Worm (Caenorhabditis elegans) whole organism, young adult: ENCODE measurements around the gene F48A11.4.
A peak's percentile ranks its signal among the peaks of the same experiment; 100 is the strongest.
"Not testable (repeated sequence)": the region's sequence is repeated elsewhere in the genome, so short reads cannot be mapped to it uniquely, and the experiment has no call there.

Experiments
- B0336.3 ChIP-seq: fragments of 200-800 bp; sonication (Bioruptor generic); IDR thresholded peaks from 2 replicates; pipeline ENCODE4 v1.3.6; 2022; ENCODE audit warnings: missing genetic modification characterization, missing compliant biosample characterization
- C06A6.2 ChIP-seq: fragments of 200-800 bp; sonication (Bioruptor generic); conservative IDR thresholded peaks from 2 replicates; pipeline ENCODE4 v1.3.6; 2022; ENCODE audit warnings: missing genetic modification characterization, missing compliant biosample characterization
- C17E4.6 ChIP-seq: fragments of 200-800 bp; sonication (Bioruptor generic); IDR thresholded peaks from 2 replicates; pipeline ENCODE4 v1.3.6; 2022; ENCODE audit warnings: missing genetic modification reagents, missing genetic modification characterization, missing compliant biosample characterization
- D2030.7 ChIP-seq: fragments of 200-800 bp; sonication (Bioruptor generic); IDR thresholded peaks from 2 replicates; pipeline ENCODE4 v1.3.6; 2022; ENCODE audit warnings: missing genetic modification reagents, missing genetic modification characterization, missing compliant biosample characterization
- F57A8.1 ChIP-seq: fragments of 200-800 bp; sonication (Bioruptor generic); optimal IDR thresholded peaks from 2 replicates; lab custom pipeline; 2018; ENCODE audit warnings: mild to moderate bottlenecking, missing genetic modification characterization, moderate library complexity, missing compliant biosample characterization
- Y53G8AR.9 ChIP-seq: fragments of 200-800 bp; sonication (Bioruptor generic); conservative IDR thresholded peaks from 2 replicates; pipeline ENCODE4 v1.3.6; 2022; ENCODE audit warnings: missing genetic modification reagents, missing genetic modification characterization, missing compliant biosample characterization
- Y56A3A.18 ChIP-seq: fragments of 200-800 bp; sonication (Bioruptor generic); IDR thresholded peaks from 2 replicates; pipeline ENCODE4 v1.3.6; 2022; ENCODE audit warnings: missing genetic modification reagents, missing genetic modification characterization, missing compliant biosample characterization
- akir-1 ChIP-seq: fragments of 200-800 bp; sonication (Bioruptor generic); optimal IDR thresholded peaks from 2 replicates; lab custom pipeline; 2018; ENCODE audit warnings: mild to moderate bottlenecking, missing genetic modification characterization, moderate library complexity, missing compliant biosample characterization
- aptf-3 ChIP-seq: fragments of 200-800 bp; sonication (Bioruptor generic); IDR thresholded peaks from 2 replicates; pipeline ENCODE4 v1.3.6; 2022; ENCODE audit warnings: missing genetic modification characterization, missing compliant biosample characterization
- atf-7 ChIP-seq: sonication (generic microtip); optimal IDR thresholded peaks from 2 replicates; lab custom pipeline; 2017; ENCODE audit warnings: mild to moderate bottlenecking, missing genetic modification characterization, missing compliant biosample characterization
- athp-1 ChIP-seq: sonication (generic microtip); optimal IDR thresholded peaks from 2 replicates; lab custom pipeline; 2017; ENCODE audit warnings: mild to moderate bottlenecking, missing genetic modification characterization, missing compliant biosample characterization
- bed-1 ChIP-seq: fragments of 200-800 bp; sonication (Bioruptor generic); IDR thresholded peaks from 2 replicates; pipeline ENCODE4 v1.3.6; 2022; ENCODE audit warnings: missing genetic modification reagents, missing genetic modification characterization, missing compliant biosample characterization
- ccch-3 ChIP-seq: fragments of 200-800 bp; sonication (Bioruptor generic); optimal IDR thresholded peaks from 2 replicates; lab custom pipeline; 2018; ENCODE audit warnings: mild to moderate bottlenecking, missing genetic modification characterization, missing compliant biosample characterization
- cebp-1 ChIP-seq, 2 experiments: fragments of 200-800 bp in 1 of 2; sonication (Bioruptor generic) in 1 of 2; sonication (generic microtip) in 1 of 2; IDR thresholded peaks in 1 of 2; optimal IDR thresholded peaks in 1 of 2; 2 replicates each; pipeline versions ENCODE4 v1.3.6 to Lab custom; 2017 to 2022; ENCODE audit warnings: missing compliant biosample characterization in 2 of 2, missing genetic modification characterization in 2 of 2, mild to moderate bottlenecking in 1 of 2, missing genetic modification reagents in 1 of 2, moderate library complexity in 1 of 2
- ceh-100 ChIP-seq: fragments of 200-800 bp; sonication (Bioruptor generic); IDR thresholded peaks from 2 replicates; pipeline ENCODE4 v1.3.6; 2022; ENCODE audit warnings: missing genetic modification reagents, missing genetic modification characterization, missing compliant biosample characterization
- ceh-27 ChIP-seq: fragments of 200-800 bp; sonication (Bioruptor generic); optimal IDR thresholded peaks from 2 replicates; lab custom pipeline; 2018; ENCODE audit warnings: mild to moderate bottlenecking, missing genetic modification characterization, moderate library complexity, missing compliant biosample characterization
- ceh-40 ChIP-seq: fragments of 200-800 bp; sonication (Bioruptor generic); IDR thresholded peaks from 2 replicates; pipeline ENCODE4 v1.3.6; 2022; ENCODE audit warnings: missing genetic modification characterization, missing compliant biosample characterization
- ceh-58 ChIP-seq: fragments of 200-800 bp; sonication (Bioruptor generic); IDR thresholded peaks from 2 replicates; pipeline ENCODE4 v1.3.6; 2022; ENCODE audit warnings: missing genetic modification characterization, missing compliant biosample characterization
- chd-7 ChIP-seq: sonication (generic microtip); optimal IDR thresholded peaks from 2 replicates; lab custom pipeline; 2016; ENCODE audit warnings: mild to moderate bottlenecking, missing genetic modification characterization, moderate library complexity, missing compliant biosample characterization
- dox-1 ChIP-seq: fragments of 200-800 bp; sonication (Bioruptor generic); IDR thresholded peaks from 2 replicates; pipeline ENCODE4 v1.3.6; 2022; ENCODE audit warnings: missing genetic modification reagents, missing genetic modification characterization, missing compliant biosample characterization
- dpff-1 ChIP-seq: sonication (generic microtip); optimal IDR thresholded peaks from 2 replicates; lab custom pipeline; 2017; ENCODE audit warnings: mild to moderate bottlenecking, missing genetic modification characterization, missing compliant biosample characterization
- egrh-3 ChIP-seq: fragments of 200-800 bp; sonication (Bioruptor generic); IDR thresholded peaks from 2 replicates; pipeline ENCODE4 v1.3.6; 2022; ENCODE audit warnings: missing genetic modification reagents, missing genetic modification characterization, missing compliant biosample characterization
- ekl-4 ChIP-seq: fragments of 200-800 bp; sonication (Bioruptor generic); IDR thresholded peaks from 2 replicates; pipeline ENCODE4 v1.3.6; 2022; ENCODE audit warnings: missing genetic modification reagents, missing genetic modification characterization, missing compliant biosample characterization
- fkh-3 ChIP-seq: sonication (generic microtip); optimal IDR thresholded peaks from 2 replicates; lab custom pipeline; 2016; ENCODE audit warnings: mild to moderate bottlenecking, missing genetic modification characterization, missing compliant biosample characterization
- hlh-26 ChIP-seq: fragments of 200-800 bp; sonication (Bioruptor generic); conservative IDR thresholded peaks from 2 replicates; pipeline ENCODE4 v1.3.6; 2022; ENCODE audit warnings: missing genetic modification reagents, missing genetic modification characterization, missing compliant biosample characterization
- let-607 ChIP-seq, 2 experiments: fragments of 200-800 bp in 1 of 2; sonication (Bioruptor generic) in 1 of 2; sonication (generic microtip) in 1 of 2; optimal IDR thresholded peaks; 2 replicates each; lab custom pipeline; 2016 to 2018; ENCODE audit warnings: mild to moderate bottlenecking in 2 of 2, missing compliant biosample characterization in 2 of 2, missing genetic modification characterization in 2 of 2, moderate library complexity in 2 of 2, missing genotype in 1 of 2
- lin-35 ChIP-seq, 3 experiments: fragments of 150-350 bp in 2 of 3; sonication (generic microtip) in 1 of 3; optimal IDR thresholded peaks; 2 replicates each; lab custom pipeline; 2014 to 2018; ENCODE audit warnings: missing biosample characterization in 3 of 3, missing genetic modification characterization in 3 of 3, missing genetic modification reagents in 3 of 3
- lin-54 ChIP-seq: fragments of 200-800 bp; sonication (Bioruptor generic); optimal IDR thresholded peaks from 2 replicates; lab custom pipeline; 2018; ENCODE audit warnings: mild to moderate bottlenecking, missing genetic modification characterization, missing compliant biosample characterization
- lir-1 ChIP-seq: fragments of 200-800 bp; sonication (Bioruptor generic); conservative IDR thresholded peaks from 2 replicates; pipeline ENCODE4 v1.3.6; 2022; ENCODE audit warnings: missing genetic modification reagents, missing genetic modification characterization, missing compliant biosample characterization
- lsy-27 ChIP-seq: sonication (generic microtip); optimal IDR thresholded peaks from 2 replicates; lab custom pipeline; 2017; ENCODE audit warnings: missing genetic modification characterization, mild to moderate bottlenecking, missing compliant biosample characterization, antibody characterized with exemption, missing genotype, borderline replicate concordance; ENCODE audit not compliant: insufficient read depth
- madf-8 ChIP-seq: fragments of 200-800 bp; sonication (Bioruptor generic); conservative IDR thresholded peaks from 2 replicates; pipeline ENCODE4 v1.3.6; 2022; ENCODE audit warnings: missing genetic modification reagents, missing genetic modification characterization, missing compliant biosample characterization
- mes-4 ChIP-seq: sonication (generic microtip); optimal IDR thresholded peaks from 2 replicates; lab custom pipeline; 2016; ENCODE audit warnings: missing genotype, missing genetic modification characterization, missing compliant biosample characterization
- nhr-80 ChIP-seq: sonication (generic microtip); optimal IDR thresholded peaks from 2 replicates; lab custom pipeline; 2016; ENCODE audit warnings: missing genetic modification characterization, missing compliant biosample characterization
- nhr-90 ChIP-seq: sonication (generic microtip); optimal IDR thresholded peaks from 2 replicates; lab custom pipeline; 2016; ENCODE audit warnings: missing genotype, mild to moderate bottlenecking, missing genetic modification characterization, missing compliant biosample characterization
- snpc-4 ChIP-seq, 5 experiments: fragments of 150-350 bp in 1 of 5; sonication (generic microtip) in 4 of 5; optimal IDR thresholded peaks; 2 replicates each; lab custom pipeline; 2014 to 2018; ENCODE audit warnings: missing genetic modification characterization in 5 of 5, missing biosample characterization in 3 of 5, antibody characterized with exemption in 2 of 5, mild to moderate bottlenecking in 2 of 5, missing compliant biosample characterization in 2 of 5, missing genotype in 2 of 5, moderate library complexity in 2 of 5, missing genetic modification reagents in 1 of 5
- tlf-1 ChIP-seq: fragments of 200-800 bp; sonication (Bioruptor generic); optimal IDR thresholded peaks from 2 replicates; lab custom pipeline; 2018; ENCODE audit warnings: mild to moderate bottlenecking, missing genetic modification characterization, missing compliant biosample characterization
- xnd-1 ChIP-seq: sonication (generic microtip); optimal IDR thresholded peaks from 2 replicates; lab custom pipeline; 2016; ENCODE audit warnings: missing genotype, missing genetic modification reagents, missing genetic modification characterization, missing compliant biosample characterization
- ztf-18 ChIP-seq: sonication (generic microtip); optimal IDR thresholded peaks from 2 replicates; lab custom pipeline; 2016; ENCODE audit warnings: missing genotype, mild to moderate bottlenecking, missing genetic modification characterization, missing compliant biosample characterization
- ztf-22 ChIP-seq: fragments of 200-800 bp; sonication (Bioruptor generic); optimal IDR thresholded peaks from 2 replicates; lab custom pipeline; 2018; ENCODE audit warnings: mild to moderate bottlenecking, missing genetic modification characterization, moderate library complexity, missing compliant biosample characterization
- ztf-28 ChIP-seq: fragments of 200-800 bp; sonication (Bioruptor generic); IDR thresholded peaks from 2 replicates; pipeline ENCODE4 v1.3.6; 2022; ENCODE audit warnings: missing genetic modification reagents, missing genetic modification characterization, missing compliant biosample characterization
- ztf-3 ChIP-seq: fragments of 200-800 bp; sonication (Bioruptor generic); optimal IDR thresholded peaks from 2 replicates; lab custom pipeline; 2018; ENCODE audit warnings: mild to moderate bottlenecking, missing genetic modification characterization, missing compliant biosample characterization
- ztf-6 ChIP-seq: fragments of 200-800 bp; sonication (Bioruptor generic); IDR thresholded peaks from 2 replicates; pipeline ENCODE4 v1.3.6; 2022; ENCODE audit warnings: missing genetic modification reagents, missing genetic modification characterization, missing compliant biosample characterization

The F48A11.4 gene

DNA sequence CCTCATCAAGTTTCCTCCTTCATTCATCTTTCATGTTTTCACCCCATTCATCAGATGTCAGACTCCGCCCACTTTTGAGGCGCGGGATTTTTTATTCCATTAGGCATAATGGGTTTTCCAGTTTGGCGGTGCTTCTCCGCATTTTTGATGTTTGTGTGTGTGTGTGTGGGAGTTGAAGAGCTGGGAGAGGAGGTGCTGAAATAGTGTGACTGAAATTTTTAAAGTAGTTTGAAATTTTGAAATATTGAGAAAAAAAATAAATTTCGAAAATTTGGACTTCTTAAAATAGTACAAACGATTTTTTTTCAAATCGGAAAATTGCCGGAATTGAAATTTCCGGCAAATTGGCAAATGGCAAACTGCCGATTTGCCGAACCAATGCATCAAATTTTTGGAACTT lies 47.1 kb upstream of the F48A11.4 start, which contains the start of gene scc-2:
Gene scc-2, minus strand, starts transcription at position 101 of the 400 bp plus-strand sequence.
- no peak for TF ChIP-seq egrh-3 (GFP tag; lab: Robert Waterston, UW)
- no peak for TF ChIP-seq xnd-1 (tag; lab: Kevin White, UChicago)
- TF ChIP-seq dox-1 (GFP tag; lab: Robert Waterston, UW), result no peak
- no peak for TF ChIP-seq ceh-27 (GFP tag; lab: Kevin White, UChicago)
- TF ChIP-seq ztf-28, result no peak
- no peak for TF ChIP-seq ceh-58 (GFP tag; lab: Robert Waterston, UW)
- no peak for TF ChIP-seq athp-1 (tag; lab: Kevin White, UChicago)
- no peak for TF ChIP-seq lin-35 (GFP tag; optimal IDR thresholded peaks at IDR 0.05; lab: Kevin White, UChicago)
- no peak for TF ChIP-seq mes-4 (tag; lab: Kevin White, UChicago)
- no peak for TF ChIP-seq cebp-1 (GFP tag; IDR thresholded peaks at IDR 0.05; lab: Robert Waterston, UW)
- TF ChIP-seq cebp-1 (tag; optimal IDR thresholded peaks at IDR 0.05; lab: Kevin White, UChicago), result no peak

ce11 chrII:257519-257918 lies 41.1 kb upstream of the F48A11.4 start, which contains the start of gene cat-2:
cat-2 (plus strand) TSS chrII:257819.
- TF ChIP-seq D2030.7 (GFP tag; lab: Robert Waterston, UW) (no peak), nhr-90 (tag; lab: Kevin White, UChicago) (no peak), ceh-100 (no peak), aptf-3 (GFP tag; lab: Robert Waterston, UW) (no peak), Y56A3A.18 (GFP tag; lab: Robert Waterston, UW) (no peak), ccch-3 (GFP tag; lab: Kevin White, UChicago) (no peak), C17E4.6 (GFP tag; lab: Robert Waterston, UW) (no peak), hlh-26 (GFP tag; lab: Robert Waterston, UW) (no peak), athp-1 (tag; lab: Kevin White, UChicago) (no peak), fkh-3 (tag; lab: Kevin White, UChicago) (no peak), nhr-80 (tag; lab: Kevin White, UChicago) (no peak), lin-54 (GFP tag; lab: Kevin White, UChicago) (no peak), lir-1 (GFP tag; lab: Robert Waterston, UW) (no peak), chd-7 (tag; lab: Kevin White, UChicago) (no peak), bed-1 (GFP tag; lab: Robert Waterston, UW) (no peak), ztf-3 (GFP tag; lab: Kevin White, UChicago) (no peak), ceh-40 (no peak), ztf-22 (GFP tag; lab: Kevin White, UChicago) (no peak), tlf-1 (GFP tag; lab: Kevin White, UChicago) (no peak)
- TF ChIP-seq, all 124 proteins: peak for 0

ce11 chrII:255753-256152 lies 39.3 kb upstream of the F48A11.4 start:
- not testable (repeated sequence) for TF ChIP-seq snpc-4 (GFP tag; optimal IDR thresholded peaks at IDR 0.05; lab: Kevin White, UChicago)
- TF ChIP-seq snpc-4 (tag; optimal IDR thresholded peaks at IDR 0.05; lab: Kevin White, UChicago), result peak in 2 of 4 experiments; percentile 84 to 91

DNA sequence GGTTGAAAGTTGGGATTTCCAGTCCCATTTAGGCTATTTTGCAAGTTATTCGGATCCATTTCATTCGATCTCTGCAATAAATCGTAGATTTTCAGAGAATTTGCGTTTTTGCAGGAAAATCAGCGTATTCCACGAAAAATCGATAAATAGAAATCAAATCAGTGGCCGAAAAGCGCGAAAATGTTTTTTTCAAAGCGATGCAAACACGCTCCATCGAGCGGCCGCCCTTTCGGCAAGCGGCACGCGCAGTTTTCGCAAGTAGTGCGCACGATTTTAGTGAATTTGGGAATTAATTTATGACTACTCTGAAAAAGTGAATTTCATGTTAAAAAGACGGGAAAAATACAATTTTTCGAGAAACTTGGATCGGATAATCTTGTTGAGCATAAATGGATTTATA lies 38.7 kb upstream of the F48A11.4 start:
- TF ChIP-seq Y53G8AR.9 (GFP tag; lab: Robert Waterston, UW) (peak; percentile 91), C06A6.2 (GFP tag; lab: Robert Waterston, UW) (peak; percentile 93), madf-8 (GFP tag; lab: Robert Waterston, UW) (peak; percentile 56), atf-7 (tag; lab: Kevin White, UChicago) (peak; percentile 69), cebp-1 (GFP tag; IDR thresholded peaks at IDR 0.05; lab: Robert Waterston, UW) (peak; percentile 59; the same call in 1 of the 2 replicates), cebp-1 (tag; optimal IDR thresholded peaks at IDR 0.05; lab: Kevin White, UChicago) (no peak), ekl-4 (peak; percentile 88), let-607 (tag; optimal IDR thresholded peaks at IDR 0.05; lab: Kevin White, UChicago) (peak in 1 of 2 experiments; percentile 59), ztf-6 (GFP tag; lab: Robert Waterston, UW) (0 out of 2 replicates have a peak, but pooled peaks have one; percentile 30), B0336.3 (GFP tag; lab: Robert Waterston, UW) (peak; percentile 95), ztf-18 (tag; lab: Kevin White, UChicago) (peak; percentile 83), dpff-1 (tag; lab: Kevin White, UChicago) (no peak), ceh-58 (GFP tag; lab: Robert Waterston, UW) (no peak), F57A8.1 (peak; percentile 13), lsy-27 (tag; lab: Kevin White, UChicago) (peak; percentile 66), aptf-3 (GFP tag; lab: Robert Waterston, UW) (no peak), akir-1 (GFP tag; lab: Kevin White, UChicago) (peak; percentile 18)
